Worm (Caenorhabditis elegans) whole organism, L1 larva: ENCODE data around the gene drp-1.

Experiments used
- fkh-10 ChIP-seq: sonication (generic microtip); optimal IDR thresholded peaks from 2 replicates; lab custom pipeline; 2017; ENCODE audit warnings: missing biosample characterization, missing genetic modification reagents, missing genetic modification characterization
- lin-39 ChIP-seq: fragments of 150-350 bp; optimal IDR thresholded peaks from 2 replicates; lab custom pipeline; 2014; ENCODE audit warnings: missing biosample characterization, missing genetic modification reagents, missing genetic modification characterization
- nhr-85 ChIP-seq: sonication (generic microtip); peaks from one replicate; lab custom pipeline; 2016; ENCODE audit warnings: missing genetic modification characterization, inconsistent platforms, missing compliant biosample characterization

ce11 chrIV:5519044-5519443, 19.2 kb upstream of the drp-1 start:
- no peak for TF ChIP-seq fkh-10
- TF ChIP-seq lin-39 (tag; lab: Kevin White, UChicago): no peak
- no peak for TF ChIP-seq nhr-85 (tag; lab: Kevin White, UChicago)
